Fruit fly (Drosophila melanogaster) whole organism, embryonic: ENCODE data around the gene POLDIP2.

Experiments
- Ada2b ChIP-seq: fragments of 200-800 bp; sonication (Bioruptor generic); IDR thresholded peaks from 2 replicates; pipeline ENCODE4 v1.3.6; 2022; ENCODE audit warnings: missing biosample characterization, missing genetic modification characterization
- Aef1 ChIP-seq: fragments of 200-800 bp; sonication (Bioruptor generic); IDR thresholded peaks from 3 replicates; pipeline ENCODE4 v1.3.6; 2022; ENCODE audit warnings: missing biosample characterization, missing genetic modification characterization
- Asciz ChIP-seq: fragments of 200-800 bp; sonication (Bioruptor generic); optimal IDR thresholded peaks from 2 replicates; lab custom pipeline; 2017; ENCODE audit warnings: missing biosample characterization, mild to moderate bottlenecking, missing genetic modification characterization, missing genetic modification reagents
- CG12104 ChIP-seq: fragments of 200-800 bp; sonication (Bioruptor generic); optimal IDR thresholded peaks from 3 replicates; lab custom pipeline; 2016; ENCODE audit warnings: missing biosample characterization, missing genetic modification characterization
- CG13123 ChIP-seq: fragments of 200-800 bp; sonication (Bioruptor generic); optimal IDR thresholded peaks from 2 replicates; lab custom pipeline; 2016; ENCODE audit warnings: missing biosample characterization, missing genetic modification characterization
- CG13287 ChIP-seq: fragments of 200-800 bp; sonication (Bioruptor generic); IDR thresholded peaks from 2 replicates; pipeline ENCODE4 v1.3.6; 2022; ENCODE audit warnings: missing biosample characterization, missing genetic modification characterization; ENCODE audit not compliant: partially characterized antibody
- CG13296 ChIP-seq: fragments of 200-800 bp; sonication (Bioruptor generic); optimal IDR thresholded peaks from 3 replicates; lab custom pipeline; 2018; ENCODE audit warnings: missing biosample characterization, mild to moderate bottlenecking, missing genetic modification characterization
- CG17568 ChIP-seq: fragments of 200-800 bp; sonication (Bioruptor generic); optimal IDR thresholded peaks from 2 replicates; lab custom pipeline; 2018; ENCODE audit warnings: missing biosample characterization, mild to moderate bottlenecking, missing genetic modification characterization, moderate library complexity
- CG18262 ChIP-seq: fragments of 200-800 bp; optimal IDR thresholded peaks from 3 replicates; lab custom pipeline; 2019; ENCODE audit warnings: missing biosample characterization, mild to moderate bottlenecking, missing genetic modification characterization, moderate library complexity
- CG1832 ChIP-seq: fragments of 200-800 bp; sonication (Bioruptor generic); optimal IDR thresholded peaks from 2 replicates; lab custom pipeline; 2017; ENCODE audit warnings: missing biosample characterization, mild to moderate bottlenecking, missing genetic modification characterization, inconsistent platforms
- CG2678 ChIP-seq: fragments of 200-800 bp; sonication (Bioruptor generic); optimal IDR thresholded peaks from 3 replicates; lab custom pipeline; 2019; ENCODE audit warnings: missing biosample characterization, mild to moderate bottlenecking, missing genetic modification characterization, moderate library complexity
- CG30431 ChIP-seq: fragments of 200-800 bp; sonication (Bioruptor generic); optimal IDR thresholded peaks from 2 replicates; lab custom pipeline; 2017; ENCODE audit warnings: missing biosample characterization, missing genetic modification characterization
- CG6683 ChIP-seq: fragments of 200-800 bp; sonication (Bioruptor generic); optimal IDR thresholded peaks from 2 replicates; lab custom pipeline; 2017; ENCODE audit warnings: missing biosample characterization, mild to moderate bottlenecking, missing genetic modification characterization, missing genetic modification reagents
- CG8290 ChIP-seq, 3 experiments: fragments of 200-800 bp; sonication (Bioruptor generic); optimal IDR thresholded peaks; 2 replicates each; lab custom pipeline; 2016 to 2019; ENCODE audit warnings: missing biosample characterization in 3 of 3, missing genetic modification characterization in 3 of 3, mild to moderate bottlenecking in 2 of 3, moderate library complexity in 1 of 3
- CG8359 ChIP-seq: fragments of 200-800 bp; sonication (Bioruptor generic); optimal IDR thresholded peaks from 2 replicates; lab custom pipeline; 2017; ENCODE audit warnings: missing biosample characterization, mild to moderate bottlenecking, missing genetic modification characterization, borderline replicate concordance
- CG8478 ChIP-seq: fragments of >200 bp; optimal IDR thresholded peaks from 2 replicates; lab custom pipeline; 2018
- CG9215 ChIP-seq: fragments of 200-800 bp; sonication (Bioruptor generic); IDR thresholded peaks from 2 replicates; pipeline ENCODE4 v1.3.6; 2022; ENCODE audit warnings: missing biosample characterization, missing genetic modification characterization
- Deaf1 ChIP-seq: fragments of 200-800 bp; optimal IDR thresholded peaks from 3 replicates; lab custom pipeline; 2019; ENCODE audit warnings: missing biosample characterization, mild to moderate bottlenecking, missing genetic modification characterization, moderate library complexity
- Dfd ChIP-seq, 2 experiments: fragments of >200 bp; optimal IDR thresholded peaks; 2 replicates each; lab custom pipeline; 2017; ENCODE audit warnings: missing biosample characterization in 2 of 2, missing genetic modification characterization in 2 of 2
- Elba2 ChIP-seq: fragments of 200-800 bp; sonication (Bioruptor generic); optimal IDR thresholded peaks from 3 replicates; lab custom pipeline; 2016; ENCODE audit warnings: missing biosample characterization, missing genetic modification characterization
- Ets65A ChIP-seq: fragments of 200-800 bp; sonication (Bioruptor generic); peaks from one replicate; lab custom pipeline; 2016; ENCODE audit warnings: missing biosample characterization, missing genetic modification characterization
- HLH4C ChIP-seq: fragments of 200-800 bp; sonication (Bioruptor generic); IDR thresholded peaks from 3 replicates; pipeline ENCODE4 v1.3.6; 2022; ENCODE audit warnings: missing biosample characterization, missing genetic modification characterization; ENCODE audit not compliant: partially characterized antibody
- HmgZ ChIP-seq: fragments of 200-800 bp; sonication (Bioruptor generic); optimal IDR thresholded peaks from 2 replicates; lab custom pipeline; 2018; ENCODE audit warnings: missing biosample characterization, mild to moderate bottlenecking, missing genetic modification characterization
- Kr ChIP-seq: fragments of 200-800 bp; sonication (Bioruptor generic); optimal IDR thresholded peaks from 2 replicates; lab custom pipeline; 2017; ENCODE audit warnings: missing biosample characterization, mild to moderate bottlenecking, missing genetic modification characterization
- Mad ChIP-seq: fragments of 200-800 bp; sonication (Bioruptor generic); optimal IDR thresholded peaks from 2 replicates; lab custom pipeline; 2016; ENCODE audit warnings: missing biosample characterization, missing genetic modification characterization
- PHDP ChIP-seq: fragments of 200-800 bp; sonication (Bioruptor generic); optimal IDR thresholded peaks from 3 replicates; lab custom pipeline; 2018; ENCODE audit warnings: missing biosample characterization, mild to moderate bottlenecking, missing genetic modification characterization, moderate library complexity
- Pdp1 ChIP-seq, 2 experiments: fragments of 200-800 bp; sonication (Bioruptor generic); optimal IDR thresholded peaks; 3 replicates each; lab custom pipeline; 2016; ENCODE audit warnings: missing biosample characterization in 2 of 2, missing genetic modification characterization in 2 of 2, mild to moderate bottlenecking in 1 of 2, moderate library complexity in 1 of 2
- Sox100B ChIP-seq: fragments of 200-800 bp; sonication (Bioruptor generic); optimal IDR thresholded peaks from 3 replicates; lab custom pipeline; 2018; ENCODE audit warnings: missing biosample characterization, mild to moderate bottlenecking, missing genetic modification characterization
- Sox102F ChIP-seq: fragments of 200-800 bp; sonication (Bioruptor generic); optimal IDR thresholded peaks from 2 replicates; lab custom pipeline; 2018; ENCODE audit warnings: missing biosample characterization, mild to moderate bottlenecking, missing genetic modification characterization, moderate library complexity
- abd-A ChIP-seq: fragments of 200-800 bp; sonication (Bioruptor generic); optimal IDR thresholded peaks from 3 replicates; lab custom pipeline; 2019; ENCODE audit warnings: missing biosample characterization, mild to moderate bottlenecking, missing genetic modification characterization, moderate library complexity
- ara ChIP-seq: fragments of 200-800 bp; sonication (Bioruptor generic); IDR thresholded peaks from 2 replicates; pipeline ENCODE4 v1.3.6; 2022; ENCODE audit warnings: missing biosample characterization, missing genetic modification characterization
- bbx ChIP-seq: fragments of 200-800 bp; sonication (Bioruptor generic); IDR thresholded peaks from 2 replicates; pipeline ENCODE4 v1.3.6; 2022; ENCODE audit warnings: missing biosample characterization, missing genetic modification characterization; ENCODE audit not compliant: partially characterized antibody
- caup ChIP-seq: fragments of 200-800 bp; sonication (Bioruptor generic); optimal IDR thresholded peaks from 3 replicates; lab custom pipeline; 2017; ENCODE audit warnings: missing biosample characterization, mild to moderate bottlenecking, missing genetic modification characterization, moderate library complexity; ENCODE audit not compliant: severe bottlenecking
- crc ChIP-seq: fragments of 200-800 bp; sonication (Bioruptor generic); optimal IDR thresholded peaks from 2 replicates; lab custom pipeline; 2016; ENCODE audit warnings: missing biosample characterization, missing genetic modification characterization
- crp ChIP-seq, 2 experiments: fragments of 200-800 bp; sonication (Bioruptor generic); optimal IDR thresholded peaks; 2 replicates in 1 of 2; 3 replicates in 1 of 2; lab custom pipeline; 2017; ENCODE audit warnings: missing biosample characterization in 2 of 2, missing genetic modification characterization in 2 of 2, mild to moderate bottlenecking in 1 of 2, moderate library complexity in 1 of 2
- dmrt99B ChIP-seq: fragments of 200-800 bp; sonication (Bioruptor generic); optimal IDR thresholded peaks from 2 replicates; lab custom pipeline; 2018; ENCODE audit warnings: missing biosample characterization, mild to moderate bottlenecking, missing genetic modification characterization, moderate library complexity
- ems ChIP-seq: fragments of 200-800 bp; sonication (Bioruptor generic); optimal IDR thresholded peaks from 3 replicates; lab custom pipeline; 2016; ENCODE audit warnings: missing biosample characterization, missing genetic modification characterization
- ewg ChIP-seq: fragments of 200-800 bp; sonication (Bioruptor generic); optimal IDR thresholded peaks from 3 replicates; lab custom pipeline; 2017; ENCODE audit warnings: mild to moderate bottlenecking, missing biosample characterization, missing genetic modification reagents, missing genetic modification characterization
- gce ChIP-seq: fragments of 200-800 bp; sonication (Bioruptor generic); IDR thresholded peaks from 3 replicates; pipeline ENCODE4 v1.3.6; 2022; ENCODE audit warnings: missing biosample characterization, missing genetic modification characterization
- jing ChIP-seq: fragments of 200-800 bp; sonication (Bioruptor generic); optimal IDR thresholded peaks from 2 replicates; lab custom pipeline; 2018; ENCODE audit warnings: missing biosample characterization, mild to moderate bottlenecking, missing genetic modification characterization
- luna ChIP-seq: fragments of 200-800 bp; sonication (Bioruptor generic); optimal IDR thresholded peaks from 2 replicates; lab custom pipeline; 2016; ENCODE audit warnings: missing biosample characterization, missing genetic modification characterization
- mld ChIP-seq: fragments of 200-800 bp; sonication (Bioruptor generic); IDR thresholded peaks from 3 replicates; pipeline ENCODE4 v1.3.6; 2022; ENCODE audit warnings: missing biosample characterization, missing genetic modification characterization; ENCODE audit not compliant: partially characterized antibody
- oc ChIP-seq: fragments of 200-800 bp; sonication (Bioruptor generic); optimal IDR thresholded peaks from 2 replicates; lab custom pipeline; 2018; ENCODE audit warnings: missing biosample characterization, mild to moderate bottlenecking, missing genetic modification characterization, moderate library complexity
- p53 ChIP-seq: fragments of 200-800 bp; sonication (Bioruptor generic); optimal IDR thresholded peaks from 2 replicates; lab custom pipeline; 2016; ENCODE audit warnings: missing biosample characterization, missing genetic modification characterization
- pho ChIP-seq: fragments of 200-800 bp; sonication (Bioruptor generic); optimal IDR thresholded peaks from 2 replicates; lab custom pipeline; 2016; ENCODE audit warnings: missing biosample characterization, missing genetic modification characterization
- ranshi ChIP-seq: fragments of 200-800 bp; sonication (Bioruptor generic); IDR thresholded peaks from 2 replicates; pipeline ENCODE4 v1.3.6; 2022; ENCODE audit warnings: missing biosample characterization, missing genetic modification characterization
- shn ChIP-seq: fragments of 200-800 bp; sonication (Bioruptor generic); optimal IDR thresholded peaks from 3 replicates; lab custom pipeline; 2016; ENCODE audit warnings: missing biosample characterization, missing genetic modification characterization
- tin ChIP-seq: fragments of 200-800 bp; sonication (Bioruptor generic); optimal IDR thresholded peaks from 3 replicates; lab custom pipeline; 2016; ENCODE audit warnings: missing biosample characterization, missing genetic modification characterization
- vvl ChIP-seq: fragments of 200-800 bp; sonication (Bioruptor generic); IDR thresholded peaks from 2 replicates; pipeline ENCODE4 v1.3.6; 2022; ENCODE audit warnings: missing biosample characterization, missing genetic modification characterization
- zfh2 ChIP-seq: fragments of 200-800 bp; sonication (Bioruptor generic); optimal IDR thresholded peaks from 2 replicates; lab custom pipeline; 2016; ENCODE audit warnings: missing biosample characterization, missing genetic modification characterization

The POLDIP2 gene

dm6 chr3R:5466875-5467274 is 703 bp upstream of the POLDIP2 start, which contains the start of gene RpL35A (continued):
- TF ChIP-seq CG13123 (GFP tag; lab: Kevin White, UChicago) (no peak), bbx (GFP tag; lab: Robert Waterston, UW) (no peak), luna (peak; percentile 29), gce (peak; percentile 80; the same call in 2 of the 3 replicates), ara (no peak), oc (tag; lab: Kevin White, UChicago) (no peak), CG8290 (GFP tag; optimal IDR thresholded peaks at IDR 0.05; lab: Kevin White, UChicago) (peak; percentile 30), CG8290 (tag; optimal IDR thresholded peaks at IDR 0.05; lab: Kevin White, UChicago) (peak; percentile 54 to 69), Elba2 (GFP tag; lab: Kevin White, UChicago) (no peak), CG17568 (GFP tag; lab: Kevin White, UChicago) (no peak), ewg (peak; percentile 50), CG30431 (peak; percentile 21), Sox102F (GFP tag; lab: Kevin White, UChicago) (no peak), mld (GFP tag; lab: Robert Waterston, UW) (no peak), Ets65A (GFP tag; lab: Kevin White, UChicago) (peak; percentile 70), Pdp1 (GFP tag; optimal IDR thresholded peaks at IDR 0.05; lab: Kevin White, UChicago) (peak in 1 of 2 experiments; percentile 67), caup (GFP tag; lab: Kevin White, UChicago) (peak; percentile 92), zfh2 (GFP tag; lab: Kevin White, UChicago) (peak; percentile 18), abd-A (no peak), CG8359 (peak; percentile 75), shn (GFP tag; lab: Kevin White, UChicago) (peak; percentile 53), CG18262 (tag; lab: Kevin White, UChicago) (peak; percentile 58), CG2678 (peak; percentile 63), Dfd (GFP tag; optimal IDR thresholded peaks at IDR 0.05; lab: Kevin White, UChicago) (no peak), HmgZ (tag; lab: Kevin White, UChicago) (peak; percentile 53), pho (GFP tag; lab: Kevin White, UChicago) (peak; percentile 33), PHDP (peak; percentile 79), Asciz (GFP tag; lab: Kevin White, UChicago) (no peak), CG13296 (GFP tag; lab: Kevin White, UChicago) (peak; percentile 93), ems (peak; percentile 67), p53 (GFP tag; lab: Kevin White, UChicago) (peak; percentile 52), CG6683 (GFP tag; lab: Kevin White, UChicago) (peak; percentile 48), CG1832 (GFP tag; lab: Kevin White, UChicago) (no peak), Sox100B (GFP tag; lab: Kevin White, UChicago) (peak; percentile 66), Ada2b (GFP tag; lab: Robert Waterston, UW) (no peak), CG13287 (GFP tag; lab: Robert Waterston, UW) (no peak; the same call in 1 of the 2 replicates), Kr (GFP tag; lab: Kevin White, UChicago) (peak; percentile 72), HLH4C (GFP tag; lab: Robert Waterston, UW) (no peak), CG9215 (no peak), CG8478 (lab: Kevin White, UChicago) (no peak), Deaf1 (tag; lab: Kevin White, UChicago) (peak; percentile 17), jing (GFP tag; lab: Kevin White, UChicago) (no peak), Aef1 (GFP tag; lab: Robert Waterston, UW) (no peak), crp (GFP tag; optimal IDR thresholded peaks at IDR 0.05; lab: Kevin White, UChicago) (peak in 1 of 2 experiments; percentile 36), dmrt99B (tag; lab: Kevin White, UChicago) (peak; percentile 57), vvl (GFP tag; lab: Robert Waterston, UW) (peak; percentile 69), tin (peak; percentile 9), ranshi (GFP tag; lab: Robert Waterston, UW) (no peak; the same call in 1 of the 2 replicates), Mad (GFP tag; lab: Kevin White, UChicago) (peak; percentile 53), crc (peak; percentile 54), CG12104 (peak; percentile 77)
